Worm (Caenorhabditis elegans): ENCODE measurements around the gene vab-2.

Gene vab-2

DNA sequence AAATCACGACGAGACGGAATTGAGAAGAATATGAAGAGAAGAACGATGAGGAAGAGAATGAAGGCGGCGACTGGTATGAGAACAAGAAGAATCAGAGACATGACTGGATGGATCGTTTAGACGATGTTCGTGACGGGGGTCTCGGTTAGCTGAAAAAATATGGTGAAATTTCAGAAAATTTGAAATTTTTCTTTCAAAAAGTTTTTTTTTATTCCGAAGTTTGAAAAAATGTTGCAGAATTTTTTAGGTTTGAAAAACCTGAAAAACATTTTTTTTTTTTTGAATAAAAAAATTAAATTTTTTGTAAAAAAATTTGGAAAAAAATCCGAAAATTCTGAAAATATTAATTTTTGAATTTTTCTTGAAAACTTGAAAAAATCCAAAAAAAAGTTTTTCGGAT lies 47.6 kb downstream of the vab-2 start, which contains the start of gene Y37E11AM.3:
Gene Y37E11AM.3 (minus strand): TSS at position 101 of the 400 bp plus-strand sequence.
- no peak for TF ChIP-seq unc-62 (GFP tag; optimal IDR thresholded peaks at IDR 0.05)
- TF ChIP-seq ceh-82 (tag; optimal IDR thresholded peaks at IDR 0.05) = no peak
- no peak for TF ChIP-seq lin-39 (tag; optimal IDR thresholded peaks at IDR 0.05)
- TF ChIP-seq zag-1 (tag; optimal IDR thresholded peaks at IDR 0.05) = no peak
- no peak for TF ChIP-seq dmd-4 (tag; optimal IDR thresholded peaks at IDR 0.05)
- TF ChIP-seq mab-5 (tag; optimal IDR thresholded peaks at IDR 0.05) = no peak
- TF ChIP-seq F13H6.1 (tag; optimal IDR thresholded peaks at IDR 0.05) = no peak
- TF ChIP-seq fos-1 (tag; optimal IDR thresholded peaks at IDR 0.05) = no peak
- no peak for TF ChIP-seq nhr-12 (tag; optimal IDR thresholded peaks at IDR 0.05)
- TF ChIP-seq nhr-23 (tag; optimal IDR thresholded peaks at IDR 0.05) = no peak
- no peak for TF ChIP-seq elt-1 (tag; optimal IDR thresholded peaks at IDR 0.05)
- TF ChIP-seq nhr-129 (tag; optimal IDR thresholded peaks at IDR 0.05) = no peak
- TF ChIP-seq ztf-4 (tag; optimal IDR thresholded peaks at IDR 0.05) = no peak

All from whole organism, L2 larva.